Fruit fly (Drosophila melanogaster): Measurements from ENCODE around the gene CG6769.
A peak's percentile ranks its signal among the peaks of the same experiment; 100 is the strongest.

Gene CG6769

DNA sequence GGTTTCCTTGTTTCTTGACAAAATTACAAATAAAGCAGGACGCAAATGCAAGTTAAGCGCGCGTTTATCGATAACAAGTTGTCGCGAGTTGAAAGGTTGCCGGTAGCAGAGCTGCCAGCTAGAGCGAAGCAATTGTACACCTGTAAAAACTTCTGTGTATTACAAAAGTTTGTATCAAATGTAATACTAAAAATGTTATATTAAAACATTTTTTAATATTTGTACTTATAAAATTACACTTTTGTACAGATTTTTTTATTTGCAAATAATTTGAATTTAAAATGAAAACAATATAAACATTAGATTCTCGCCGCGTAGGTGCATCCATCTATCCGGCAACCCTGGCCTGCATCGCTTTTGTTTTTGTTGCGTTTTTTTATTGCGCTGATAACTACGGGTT is 16.2 kb upstream of the CG6769 start, which contains the start of the genes CG8142 and Ucp4A (continued):
- peak; percentile 96 for TF ChIP-seq Aef1 (GFP tag; IDR thresholded peaks at IDR 0.05)
- peak; percentile 88 for TF ChIP-seq Fer2 (tag; optimal IDR thresholded peaks at IDR 0.05)
- peak; percentile 85 for TF ChIP-seq CG4328 (GFP tag; optimal IDR thresholded peaks at IDR 0.05)
- peak in 1 of 2 experiments; percentile 7 for TF ChIP-seq tll (GFP tag; optimal IDR thresholded peaks at IDR 0.05)
- TF ChIP-seq CG1024 (GFP tag; IDR thresholded peaks at IDR 0.05) = peak; percentile 85
- peak; percentile 93 for TF ChIP-seq CG17361 (GFP tag; IDR thresholded peaks at IDR 0.05)
- peak; percentile 76 for TF ChIP-seq dimm (GFP tag; IDR thresholded peaks at IDR 0.05)
- peak; percentile 95 for TF ChIP-seq CG32767 (GFP tag; IDR thresholded peaks at IDR 0.05)
- TF ChIP-seq prd (optimal IDR thresholded peaks at IDR 0.05) = no peak
- peak; percentile 98 for TF ChIP-seq prd (GFP tag; IDR thresholded peaks at IDR 0.05)
- TF ChIP-seq Bgb (GFP tag; IDR thresholded peaks at IDR 0.05; ENCODE audit: partially characterized antibody) = peak; percentile 21; the same call in 1 of the 2 replicates
- peak; percentile 81 for TF ChIP-seq toy (GFP tag; IDR thresholded peaks at IDR 0.05)
- no peak for TF ChIP-seq gfzf (GFP tag; optimal IDR thresholded peaks at IDR 0.05)
- TF ChIP-seq gce (GFP tag; IDR thresholded peaks at IDR 0.05) = peak; percentile 89
- peak; percentile 89 for TF ChIP-seq CG12155 (GFP tag; optimal IDR thresholded peaks at IDR 0.05)
- TF ChIP-seq Awh (GFP tag; IDR thresholded peaks at IDR 0.05) = peak; percentile 95
- TF ChIP-seq Hsf (GFP tag; optimal IDR thresholded peaks at IDR 0.05) = peak; percentile 83
- peak; percentile 93 for TF ChIP-seq croc (GFP tag; conservative IDR thresholded peaks at IDR 0.05)
- peak; percentile 89 for TF ChIP-seq CG10959 (GFP tag; IDR thresholded peaks at IDR 0.05)
- peak; percentile 89 for TF ChIP-seq MBD-R2 (GFP tag; IDR thresholded peaks at IDR 0.05)
- no peak for TF ChIP-seq NK7.1 (GFP tag; optimal IDR thresholded peaks at IDR 0.05)
- TF ChIP-seq Med (GFP tag) = peak; percentile 92
- peak; percentile 97 for TF ChIP-seq CG32772 (GFP tag; IDR thresholded peaks at IDR 0.05)
- TF ChIP-seq CG7745 (tag; optimal IDR thresholded peaks at IDR 0.05) = no peak
- peak; percentile 94 for TF ChIP-seq CG15696 (tag; optimal IDR thresholded peaks at IDR 0.05)
- TF ChIP-seq Atf-2 (GFP tag; optimal IDR thresholded peaks at IDR 0.05) = peak; percentile 20
- TF ChIP-seq bowl (GFP tag; IDR thresholded peaks at IDR 0.05) = peak; percentile 82
- TF ChIP-seq Max (GFP tag; optimal IDR thresholded peaks at IDR 0.05) = peak; percentile 89
- TF ChIP-seq TFAM (GFP tag; optimal IDR thresholded peaks at IDR 0.05) = peak; percentile 50
- TF ChIP-seq btn (GFP tag; optimal IDR thresholded peaks at IDR 0.05) = no peak
- no peak for TF ChIP-seq Stat92E (GFP tag; optimal IDR thresholded peaks at IDR 0.05)
- TF ChIP-seq CG2202 (tag; optimal IDR thresholded peaks at IDR 0.05) = peak; percentile 60
- TF ChIP-seq ftz-f1 (GFP tag; optimal IDR thresholded peaks at IDR 0.05) = peak; percentile 25
- peak; percentile 88 for TF ChIP-seq gsb (GFP tag; IDR thresholded peaks at IDR 0.05)
- TF ChIP-seq Camta (GFP tag; optimal IDR thresholded peaks at IDR 0.05) = peak; percentile 42
- TF ChIP-seq CG9727 (GFP tag; optimal IDR thresholded peaks at IDR 0.05) = peak; percentile 93
- peak; percentile 94 for TF ChIP-seq CG13775 (GFP tag; optimal IDR thresholded peaks at IDR 0.05)
- TF ChIP-seq CG17568 (GFP tag; optimal IDR thresholded peaks at IDR 0.05) = no peak
- TF ChIP-seq so (GFP tag; IDR thresholded peaks at IDR 0.05) = peak; percentile 91
- TF ChIP-seq shn (GFP tag; optimal IDR thresholded peaks at IDR 0.05) = peak; percentile 20
- TF ChIP-seq bcd (GFP tag; optimal IDR thresholded peaks at IDR 0.05) = peak; percentile 93
- TF ChIP-seq Ssrp (tag; optimal IDR thresholded peaks at IDR 0.05) = peak; percentile 89
- peak; percentile 85 for TF ChIP-seq B-H2 (GFP tag; optimal IDR thresholded peaks at IDR 0.05)
- peak; percentile 87 for TF ChIP-seq Six4 (GFP tag; optimal IDR thresholded peaks at IDR 0.05)
- TF ChIP-seq HLH4C (GFP tag; IDR thresholded peaks at IDR 0.05; ENCODE audit: partially characterized antibody) = no peak
- TF ChIP-seq lov (optimal IDR thresholded peaks at IDR 0.05) = no peak
- peak; percentile 78; the same call in 1 of the 3 replicates for TF ChIP-seq lov (GFP tag; IDR thresholded peaks at IDR 0.05)
- peak; percentile 72 for TF ChIP-seq vfl (GFP tag; optimal IDR thresholded peaks at IDR 0.05)
- peak; percentile 71 for TF ChIP-seq mam (GFP tag; optimal IDR thresholded peaks at IDR 0.05)
- TF ChIP-seq Mrtf (GFP tag; IDR thresholded peaks at IDR 0.05) = peak; percentile 93
- peak; percentile 77 for TF ChIP-seq CG9437 (GFP tag; optimal IDR thresholded peaks at IDR 0.05)
- TF ChIP-seq CG13894 (tag; optimal IDR thresholded peaks at IDR 0.05) = peak; percentile 83

Data from whole organism, embryonic.